Fruit fly (Drosophila melanogaster) Kc167 (cell line): ENCODE data around the gene Mcm10.

Source experiments
- Myc ChIP-seq: fragments of >200 bp; optimal IDR thresholded peaks from 2 replicates; lab custom pipeline; 2017; ENCODE audit warnings: missing external identifiers
- Sin3A ChIP-seq: fragments of >200 bp; optimal IDR thresholded peaks from 2 replicates; lab custom pipeline; 2018; ENCODE audit warnings: missing external identifiers
- h ChIP-seq: fragments of >200 bp; optimal IDR thresholded peaks from 3 replicates; lab custom pipeline; 2018; ENCODE audit warnings: missing external identifiers
- insv ChIP-seq: fragments of >200 bp; optimal IDR thresholded peaks from 3 replicates; lab custom pipeline; 2018; ENCODE audit warnings: missing external identifiers
- psq ChIP-seq: fragments of >200 bp; optimal IDR thresholded peaks from 2 replicates; lab custom pipeline; 2017; ENCODE audit warnings: missing external identifiers
- ttk ChIP-seq: sonication (Bioruptor generic); optimal IDR thresholded peaks from 2 replicates; lab custom pipeline; 2017; ENCODE audit warnings: missing external identifiers

DNA sequence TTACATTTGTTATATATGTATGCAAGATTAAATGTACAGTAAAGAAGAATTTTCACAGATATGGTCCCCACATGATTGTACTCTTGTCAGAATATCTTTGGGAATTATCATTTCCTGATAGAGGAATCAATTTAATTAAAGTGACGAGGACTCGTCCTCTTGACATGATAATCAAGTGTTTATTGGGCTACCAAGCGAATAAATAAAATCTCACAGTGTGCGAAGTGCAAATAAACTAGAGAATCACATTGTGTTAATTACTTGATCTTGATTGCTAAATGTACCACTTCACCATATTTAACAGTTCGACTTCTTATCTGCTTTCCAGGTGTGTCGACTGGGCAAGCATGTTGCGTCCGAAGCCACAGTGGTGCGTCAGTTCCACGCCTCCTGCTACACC lies 9.9 kb upstream of the Mcm10 start:
- TF ChIP-seq psq (lab: Kevin White, UChicago) = no peak
- no peak for TF ChIP-seq h
- TF ChIP-seq insv (lab: Kevin White, UChicago) = no peak
- no peak for TF ChIP-seq ttk (lab: Kevin White, UChicago)
- TF ChIP-seq Sin3A (lab: Kevin White, UChicago) = no peak
- TF ChIP-seq Myc (lab: Kevin White, UChicago) = no peak
